Worm (Caenorhabditis elegans) whole organism, young adult: Measurements from ENCODE around the gene gcn-2.

Source experiments
- B0019.2 ChIP-seq: fragments of 200-800 bp; sonication (Bioruptor generic); conservative IDR thresholded peaks from 2 replicates; pipeline ENCODE4 v1.3.6; 2022; ENCODE audit warnings: missing genetic modification reagents, missing genetic modification characterization, missing compliant biosample characterization
- D2030.7 ChIP-seq: fragments of 200-800 bp; sonication (Bioruptor generic); IDR thresholded peaks from 2 replicates; pipeline ENCODE4 v1.3.6; 2022; ENCODE audit warnings: missing genetic modification reagents, missing genetic modification characterization, missing compliant biosample characterization
- F33H1.4 ChIP-seq: fragments of 200-800 bp; sonication (Bioruptor generic); IDR thresholded peaks from 2 replicates; pipeline ENCODE4 v1.3.6; 2022; ENCODE audit warnings: missing genetic modification reagents, missing genetic modification characterization, missing compliant biosample characterization
- F52B5.7 ChIP-seq: sonication (generic microtip); optimal IDR thresholded peaks from 2 replicates; lab custom pipeline; 2016; ENCODE audit warnings: mild to moderate bottlenecking, missing genetic modification characterization, missing compliant biosample characterization
- F55B11.4 ChIP-seq: sonication (generic microtip); optimal IDR thresholded peaks from 2 replicates; lab custom pipeline; 2016; ENCODE audit warnings: missing compliant biosample characterization, missing genetic modification characterization, borderline replicate concordance; ENCODE audit not compliant: insufficient read depth
- F57A8.1 ChIP-seq: fragments of 200-800 bp; sonication (Bioruptor generic); optimal IDR thresholded peaks from 2 replicates; lab custom pipeline; 2018; ENCODE audit warnings: mild to moderate bottlenecking, missing genetic modification characterization, moderate library complexity, missing compliant biosample characterization
- F57C9.4 ChIP-seq: sonication (generic microtip); optimal IDR thresholded peaks from 2 replicates; lab custom pipeline; 2017; ENCODE audit warnings: mild to moderate bottlenecking, missing genetic modification characterization, missing compliant biosample characterization
- Y56A3A.18 ChIP-seq: fragments of 200-800 bp; sonication (Bioruptor generic); IDR thresholded peaks from 2 replicates; pipeline ENCODE4 v1.3.6; 2022; ENCODE audit warnings: missing genetic modification reagents, missing genetic modification characterization, missing compliant biosample characterization
- Y79H2A.3 ChIP-seq: fragments of 200-800 bp; sonication (Bioruptor generic); conservative IDR thresholded peaks from 2 replicates; pipeline ENCODE4 v1.3.6; 2022; ENCODE audit warnings: missing genetic modification reagents, missing genetic modification characterization, missing compliant biosample characterization
- athp-1 ChIP-seq: sonication (generic microtip); optimal IDR thresholded peaks from 2 replicates; lab custom pipeline; 2017; ENCODE audit warnings: mild to moderate bottlenecking, missing genetic modification characterization, missing compliant biosample characterization
- bed-2 ChIP-seq: fragments of 200-800 bp; sonication (Bioruptor generic); IDR thresholded peaks from 2 replicates; pipeline ENCODE4 v1.3.6; 2022; ENCODE audit warnings: missing genetic modification reagents, missing genetic modification characterization, missing compliant biosample characterization
- ceh-27 ChIP-seq: fragments of 200-800 bp; sonication (Bioruptor generic); optimal IDR thresholded peaks from 2 replicates; lab custom pipeline; 2018; ENCODE audit warnings: mild to moderate bottlenecking, missing genetic modification characterization, moderate library complexity, missing compliant biosample characterization
- ceh-91 ChIP-seq: fragments of 200-800 bp; sonication (Bioruptor generic); IDR thresholded peaks from 2 replicates; pipeline ENCODE4 v1.3.6; 2022; ENCODE audit warnings: missing genetic modification reagents, missing genetic modification characterization, missing compliant biosample characterization
- die-1 ChIP-seq: sonication (generic microtip); optimal IDR thresholded peaks from 2 replicates; lab custom pipeline; 2016; ENCODE audit warnings: missing genotype, mild to moderate bottlenecking, missing genetic modification characterization, missing compliant biosample characterization
- dox-1 ChIP-seq: fragments of 200-800 bp; sonication (Bioruptor generic); IDR thresholded peaks from 2 replicates; pipeline ENCODE4 v1.3.6; 2022; ENCODE audit warnings: missing genetic modification reagents, missing genetic modification characterization, missing compliant biosample characterization
- dpl-1 ChIP-seq: fragments of 150-350 bp; optimal IDR thresholded peaks from 2 replicates; lab custom pipeline; 2014; ENCODE audit warnings: missing biosample characterization, missing genetic modification reagents, missing genetic modification characterization
- efl-1 ChIP-seq: fragments of 150-350 bp; optimal IDR thresholded peaks from 2 replicates; lab custom pipeline; 2014; ENCODE audit warnings: missing biosample characterization, missing genetic modification reagents, missing genetic modification characterization
- egl-44 ChIP-seq: fragments of 200-800 bp; sonication (Bioruptor generic); IDR thresholded peaks from 2 replicates; pipeline ENCODE4 v1.3.6; 2022; ENCODE audit warnings: missing genetic modification reagents, missing genetic modification characterization, missing compliant biosample characterization
- lsl-1 ChIP-seq: fragments of 200-800 bp; sonication (Bioruptor generic); optimal IDR thresholded peaks from 2 replicates; lab custom pipeline; 2018; ENCODE audit warnings: mild to moderate bottlenecking, missing genetic modification characterization, moderate library complexity, missing compliant biosample characterization
- madf-10 ChIP-seq: sonication (generic microtip); optimal IDR thresholded peaks from 2 replicates; lab custom pipeline; 2016; ENCODE audit warnings: mild to moderate bottlenecking, missing genetic modification characterization, missing compliant biosample characterization
- madf-6 ChIP-seq: fragments of 200-800 bp; sonication (Bioruptor generic); IDR thresholded peaks from 2 replicates; pipeline ENCODE4 v1.3.6; 2022; ENCODE audit warnings: missing genetic modification reagents, missing genetic modification characterization, missing compliant biosample characterization
- madf-8 ChIP-seq: fragments of 200-800 bp; sonication (Bioruptor generic); conservative IDR thresholded peaks from 2 replicates; pipeline ENCODE4 v1.3.6; 2022; ENCODE audit warnings: missing genetic modification reagents, missing genetic modification characterization, missing compliant biosample characterization
- mcd-1 ChIP-seq: fragments of 200-800 bp; sonication (Bioruptor generic); IDR thresholded peaks from 2 replicates; pipeline ENCODE4 v1.3.6; 2022; ENCODE audit warnings: missing genetic modification reagents, missing genetic modification characterization, missing compliant biosample characterization
- mel-28 ChIP-seq: sonication (generic microtip); optimal IDR thresholded peaks from 2 replicates; lab custom pipeline; 2016; ENCODE audit warnings: borderline replicate concordance, mild to moderate bottlenecking, missing genetic modification characterization, missing compliant biosample characterization
- mes-4 ChIP-seq: sonication (generic microtip); optimal IDR thresholded peaks from 2 replicates; lab custom pipeline; 2016; ENCODE audit warnings: missing genotype, missing genetic modification characterization, missing compliant biosample characterization
- nhr-80 ChIP-seq: sonication (generic microtip); optimal IDR thresholded peaks from 2 replicates; lab custom pipeline; 2016; ENCODE audit warnings: missing genetic modification characterization, missing compliant biosample characterization
- nhr-90 ChIP-seq: sonication (generic microtip); optimal IDR thresholded peaks from 2 replicates; lab custom pipeline; 2016; ENCODE audit warnings: missing genotype, mild to moderate bottlenecking, missing genetic modification characterization, missing compliant biosample characterization
- pha-4 ChIP-seq: fragments of 150-350 bp; sonication (generic microtip); optimal IDR thresholded peaks from 2 replicates; lab custom pipeline; 2014; ENCODE audit warnings: missing biosample characterization, missing genetic modification reagents, missing genetic modification characterization
- rcor-1 ChIP-seq: fragments of 200-800 bp; sonication (Bioruptor generic); IDR thresholded peaks from 2 replicates; pipeline ENCODE4 v1.3.6; 2022; ENCODE audit warnings: missing genetic modification reagents, missing genetic modification characterization, missing compliant biosample characterization
- snpc-1.1 ChIP-seq: sonication (generic microtip); optimal IDR thresholded peaks from 2 replicates; lab custom pipeline; 2017; ENCODE audit warnings: missing genetic modification characterization, mild to moderate bottlenecking, missing compliant biosample characterization, antibody characterized with exemption, moderate library complexity, missing genotype, missing genetic modification reagents; ENCODE audit not compliant: insufficient read depth
- snpc-3.4 ChIP-seq: sonication (generic microtip); optimal IDR thresholded peaks from 2 replicates; lab custom pipeline; 2017; ENCODE audit warnings: missing genetic modification characterization, mild to moderate bottlenecking, missing compliant biosample characterization, antibody characterized with exemption, moderate library complexity, missing genotype, missing genetic modification reagents
- sptf-2 ChIP-seq: fragments of 200-800 bp; sonication (Bioruptor generic); optimal IDR thresholded peaks from 2 replicates; lab custom pipeline; 2018; ENCODE audit warnings: mild to moderate bottlenecking, missing genetic modification characterization, missing compliant biosample characterization
- tlf-1 ChIP-seq: fragments of 200-800 bp; sonication (Bioruptor generic); optimal IDR thresholded peaks from 2 replicates; lab custom pipeline; 2018; ENCODE audit warnings: mild to moderate bottlenecking, missing genetic modification characterization, missing compliant biosample characterization
- unc-62 ChIP-seq: fragments of 150-350 bp; optimal IDR thresholded peaks from 2 replicates; lab custom pipeline; 2014; ENCODE audit warnings: missing biosample characterization, missing genetic modification reagents, missing genetic modification characterization
- xnd-1 ChIP-seq: sonication (generic microtip); optimal IDR thresholded peaks from 2 replicates; lab custom pipeline; 2016; ENCODE audit warnings: missing genotype, missing genetic modification reagents, missing genetic modification characterization, missing compliant biosample characterization
- ztf-26 ChIP-seq: sonication (generic microtip); optimal IDR thresholded peaks from 2 replicates; lab custom pipeline; 2017; ENCODE audit warnings: missing genetic modification characterization, missing compliant biosample characterization
- ztf-3 ChIP-seq: fragments of 200-800 bp; sonication (Bioruptor generic); optimal IDR thresholded peaks from 2 replicates; lab custom pipeline; 2018; ENCODE audit warnings: mild to moderate bottlenecking, missing genetic modification characterization, missing compliant biosample characterization

The gcn-2 gene

DNA sequence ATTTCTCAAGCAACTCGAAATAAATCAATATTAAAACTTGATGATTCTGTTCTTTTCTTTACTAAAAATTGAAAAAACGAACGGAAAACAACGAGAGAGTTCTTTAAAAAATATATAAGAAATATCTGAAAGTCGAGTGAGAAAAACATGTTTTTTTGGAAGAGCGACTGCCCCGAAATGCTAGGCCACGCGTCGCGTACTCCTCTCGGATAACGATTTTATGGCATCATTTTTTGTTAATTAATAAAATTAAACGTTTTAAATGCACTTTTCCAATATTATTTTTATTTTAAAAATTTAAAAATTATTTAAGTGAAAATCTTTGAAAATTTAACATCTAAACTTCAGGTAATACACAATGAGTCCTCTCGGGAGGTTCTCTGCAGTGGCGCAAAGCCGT, 33.2 kb downstream of the gcn-2 start, which contains the start of gene gfm-1 (continued):
- TF ChIP-seq tlf-1 (GFP tag; lab: Kevin White, UChicago) (no peak), ztf-26 (tag; lab: Kevin White, UChicago) (no peak), madf-10 (tag; lab: Kevin White, UChicago) (peak; percentile 6), athp-1 (tag; lab: Kevin White, UChicago) (peak; percentile 52), snpc-3.4 (tag; lab: Kevin White, UChicago) (peak; percentile 43), lsl-1 (GFP tag; lab: Kevin White, UChicago) (peak; percentile 48), dox-1 (peak; percentile 61), die-1 (no peak), F57A8.1 (no peak), Y79H2A.3 (GFP tag; lab: Robert Waterston, UW) (no peak)

DNA sequence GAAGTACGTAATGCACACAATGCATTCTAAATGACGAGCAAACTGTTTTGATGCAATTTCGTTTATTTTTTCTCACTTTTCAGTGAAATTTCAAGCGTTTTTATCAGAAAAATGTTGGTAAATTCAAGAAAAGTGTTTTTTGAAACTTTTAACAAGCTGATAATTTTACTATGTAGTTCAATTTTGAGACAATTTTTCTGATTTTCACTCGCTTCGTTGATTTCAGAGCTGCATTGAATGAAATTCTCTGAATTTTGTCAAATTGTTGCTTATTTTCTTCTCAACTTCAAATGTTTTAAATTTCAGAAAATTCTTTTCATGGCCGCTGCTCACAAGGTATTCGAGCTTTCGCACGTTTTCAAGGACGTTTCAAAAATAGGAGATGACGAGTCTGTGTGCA, 38.8 kb downstream of the gcn-2 start, which contains the start of gene bath-45:
TSS of gene bath-45 (plus strand) at position 301 of the 400 bp plus-strand sequence.
- TF ChIP-seq F52B5.7 (tag; lab: Kevin White, UChicago) (no peak), pha-4 (tag; lab: Kevin White, UChicago) (no peak), F55B11.4 (tag; lab: Kevin White, UChicago) (no peak), mel-28 (tag; lab: Kevin White, UChicago) (no peak), B0019.2 (GFP tag; lab: Robert Waterston, UW) (no peak), sptf-2 (GFP tag; lab: Kevin White, UChicago) (no peak), nhr-80 (tag; lab: Kevin White, UChicago) (no peak), F57C9.4 (tag; lab: Kevin White, UChicago) (no peak), egl-44 (GFP tag; lab: Robert Waterston, UW) (no peak), rcor-1 (GFP tag; lab: Robert Waterston, UW) (no peak), bed-2 (GFP tag; lab: Robert Waterston, UW) (no peak), ceh-27 (GFP tag; lab: Kevin White, UChicago) (no peak), unc-62 (GFP tag; lab: Kevin White, UChicago) (no peak), snpc-1.1 (tag; lab: Kevin White, UChicago) (no peak), nhr-90 (tag; lab: Kevin White, UChicago) (no peak), mcd-1 (GFP tag; lab: Robert Waterston, UW) (no peak), mes-4 (tag; lab: Kevin White, UChicago) (no peak)
- TF ChIP-seq, all 124 proteins: peak for 0

DNA sequence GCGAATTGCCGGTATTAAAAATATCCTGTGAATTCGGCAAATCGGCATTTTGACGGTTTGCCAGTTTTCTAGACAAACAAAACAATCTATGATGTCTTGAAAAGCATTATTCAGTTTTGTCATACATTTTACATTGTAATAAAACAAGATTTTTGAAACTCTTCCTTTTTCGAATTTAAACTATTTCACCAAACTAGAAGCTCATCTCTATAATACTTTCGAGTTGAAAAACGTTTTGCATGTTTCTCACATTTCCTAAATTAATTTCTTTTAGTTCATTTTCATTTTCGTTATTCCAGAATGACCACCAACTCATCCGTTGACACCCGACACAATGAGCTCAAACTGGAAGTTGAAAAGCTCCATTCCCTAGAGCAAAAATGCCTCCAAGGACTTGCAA, 45.6 kb downstream of the gcn-2 start, which contains the start of gene F29C12.6:
TSS of gene F29C12.6 (plus strand) at position 301 of the 400 bp plus-strand sequence.
- no peak for TF ChIP-seq Y56A3A.18 (GFP tag; lab: Robert Waterston, UW)
- TF ChIP-seq F33H1.4 (GFP tag; lab: Robert Waterston, UW), result no peak
- no peak for TF ChIP-seq dpl-1
- TF ChIP-seq F52B5.7 (tag; lab: Kevin White, UChicago), result no peak

DNA sequence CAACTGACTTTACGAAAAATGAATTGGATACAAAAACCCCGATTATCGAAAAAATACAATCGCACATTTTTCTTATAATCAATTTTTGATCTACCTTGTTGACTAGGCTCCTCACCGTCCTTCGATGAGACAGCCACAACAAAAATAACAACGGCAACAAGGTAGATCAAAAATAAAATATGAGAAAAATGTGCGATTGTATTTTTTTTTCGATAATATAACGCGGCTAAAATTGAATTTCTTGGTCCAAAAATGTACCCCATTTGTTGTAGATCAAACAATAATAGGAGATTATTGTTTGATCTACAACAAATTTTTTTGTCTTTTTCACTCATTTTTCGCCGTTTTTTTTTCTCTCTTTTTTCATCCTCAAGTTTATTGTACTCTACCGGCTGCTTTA, 46.6 kb downstream of the gcn-2 start:
- TF ChIP-seq rcor-1 (GFP tag; lab: Robert Waterston, UW) (no peak), madf-6 (peak; percentile 89), efl-1 (GFP tag; lab: Kevin White, UChicago) (peak; percentile 77), ceh-91 (GFP tag; lab: Robert Waterston, UW) (peak; percentile 58; the same call in 1 of the 2 replicates), ztf-3 (GFP tag; lab: Kevin White, UChicago) (no peak), D2030.7 (GFP tag; lab: Robert Waterston, UW) (peak; percentile 52), xnd-1 (tag; lab: Kevin White, UChicago) (peak; percentile 41), F57A8.1 (no peak), madf-8 (GFP tag; lab: Robert Waterston, UW) (peak; percentile 74), F33H1.4 (GFP tag; lab: Robert Waterston, UW) (peak; percentile 28; the same call in 1 of the 2 replicates)
